Fruit fly (Drosophila melanogaster) ovary, adult (tissue): ENCODE results near the gene CG17930.

Experiments used
- CG17801 ChIP-seq: fragments of 200-800 bp; optimal IDR thresholded peaks from 2 replicates; lab custom pipeline; 2019; ENCODE audit warnings: missing biosample characterization, mild to moderate bottlenecking, missing genetic modification characterization, moderate library complexity; ENCODE audit not compliant: partially characterized antibody

The CG17930 gene

dm6 chr3R:16359098-16359497 is 31.4 kb downstream of the CG17930 start, which contains the start of gene CG17931:
CG17931 (minus strand) TSS chr3R:16359466.
- no peak for TF ChIP-seq CG17801 (GFP tag; lab: Kevin White, UChicago)

dm6 chr3R:16360008-16360407 is 32.4 kb downstream of the CG17930 start, which contains the start of gene CG42446:
CG42446 (minus strand) TSS chr3R:16360108.
- no peak for TF ChIP-seq CG17801 (GFP tag; lab: Kevin White, UChicago)

dm6 chr3R:16368288-16368687 is 40.6 kb downstream of the CG17930 start, which contains the start of gene js:
js (minus strand) TSS chr3R:16368306.
- TF ChIP-seq CG17801 (GFP tag; lab: Kevin White, UChicago) = no peak

dm6 chr3R:16370433-16370832 is 42.8 kb downstream of the CG17930 start, which contains the start of gene CG10317:
CG10317 (minus strand) TSS chr3R:16370533.
- no peak for TF ChIP-seq CG17801 (GFP tag; lab: Kevin White, UChicago)

dm6 chr3R:16374101-16374500 is 46.5 kb downstream of the CG17930 start:
- TF ChIP-seq CG17801 (GFP tag; lab: Kevin White, UChicago) = no peak
